Worm (Caenorhabditis elegans) whole organism, early embryonic: Measurements from ENCODE around the gene gos-28.

Experiments
- B0310.2 ChIP-seq: sonication (generic microtip); optimal IDR thresholded peaks from 2 replicates; lab custom pipeline; 2016; ENCODE audit warnings: mild to moderate bottlenecking, missing genetic modification characterization, missing compliant biosample characterization
- aly-1 ChIP-seq: sonication (generic microtip); optimal IDR thresholded peaks from 2 replicates; lab custom pipeline; 2016; ENCODE audit warnings: missing genetic modification characterization, missing compliant biosample characterization
- ama-1 ChIP-seq: fragments of 150-350 bp; optimal IDR thresholded peaks from 2 replicates; lab custom pipeline; 2014
- ceh-13 ChIP-seq: fragments of 200-800 bp; sonication (Bioruptor generic); optimal IDR thresholded peaks from 2 replicates; lab custom pipeline; 2018; ENCODE audit warnings: mild to moderate bottlenecking, missing genetic modification characterization, missing compliant biosample characterization
- ceh-36 ChIP-seq: sonication (generic microtip); optimal IDR thresholded peaks from 2 replicates; lab custom pipeline; 2016; ENCODE audit warnings: missing genetic modification characterization, inconsistent platforms, missing compliant biosample characterization
- pes-1 ChIP-seq: fragments of 200-800 bp; sonication (Bioruptor generic); IDR thresholded peaks from 2 replicates; pipeline ENCODE4 v1.3.6; 2022; ENCODE audit warnings: missing genetic modification reagents, missing genetic modification characterization, missing compliant biosample characterization

- TF ChIP-seq ceh-13 (GFP tag; lab: Kevin White, UChicago) (no peak), pes-1 (GFP tag; lab: Robert Waterston, UW) (no peak), ama-1 (lab: Kevin White, UChicago) (no peak), B0310.2 (tag; lab: Kevin White, UChicago) (no peak), ceh-36 (tag; lab: Kevin White, UChicago) (no peak), aly-1 (tag; lab: Kevin White, UChicago) (no peak)
These were observed 26.5 kb upstream of the gos-28 start for ce11 chrIII:7375434-7375833.
